Fruit fly (Drosophila melanogaster): ENCODE measurements around the gene Dad1.

- no peak for TF ChIP-seq Dll (optimal IDR thresholded peaks at IDR 0.05)
- TF ChIP-seq EcR (GFP tag; optimal IDR thresholded peaks at IDR 0.05): peak in 1 of 2 experiments; percentile 1
- TF ChIP-seq psq (optimal IDR thresholded peaks at IDR 0.05): no peak
- TF ChIP-seq usp (GFP tag; optimal IDR thresholded peaks at IDR 0.05): no peak
- no peak for TF ChIP-seq pan (optimal IDR thresholded peaks at IDR 0.05)
- no peak for TF ChIP-seq CG8478 (optimal IDR thresholded peaks at IDR 0.05)
Observed at dm6 chr2L:8424090-8424470, 40.1 kb upstream of the Dad1 start.
